Fruit fly (Drosophila melanogaster): ENCODE measurements around the gene CG7968.
A peak's percentile ranks its signal among the peaks of the same experiment; 100 is the strongest.

The CG7968 gene

DNA sequence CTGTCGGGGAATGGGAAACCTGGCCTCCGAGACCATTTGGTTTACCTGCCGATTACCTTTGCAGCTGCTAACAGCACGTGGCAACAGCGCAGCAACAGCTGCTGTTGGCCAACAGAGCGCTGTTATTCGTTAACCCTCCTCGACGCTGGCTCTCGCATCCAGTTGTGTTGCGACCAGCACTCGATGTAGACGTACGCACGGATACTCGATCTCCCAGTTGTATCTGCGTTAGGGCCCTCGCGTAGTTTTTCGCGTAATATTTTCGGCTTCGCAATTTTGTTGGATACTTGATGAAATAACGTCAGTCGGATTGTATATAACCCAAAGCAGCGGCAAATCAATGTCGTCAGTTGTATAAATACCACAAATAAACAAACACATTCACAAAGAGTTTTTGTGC lies 29.6 kb downstream of the CG7968 start (continued):
- TF ChIP-seq CG10565 (GFP tag; optimal IDR thresholded peaks at IDR 0.05): no peak
- TF ChIP-seq CG2678 (tag; optimal IDR thresholded peaks at IDR 0.05): no peak
- no peak for TF ChIP-seq CG31441 (GFP tag; IDR thresholded peaks at IDR 0.05)
- no peak for TF ChIP-seq az2 (GFP tag; optimal IDR thresholded peaks at IDR 0.05)
- no peak for TF ChIP-seq CG2875 (GFP tag; optimal IDR thresholded peaks at IDR 0.05)
- TF ChIP-seq CG5245 (GFP tag; optimal IDR thresholded peaks at IDR 0.05): no peak
- TF ChIP-seq Ravus (GFP tag; IDR thresholded peaks at IDR 0.05): no peak
- no peak for TF ChIP-seq Dip2 (GFP tag; IDR thresholded peaks at IDR 0.05)
- no peak for TF ChIP-seq en (GFP tag; optimal IDR thresholded peaks at IDR 0.05)
- TF ChIP-seq Stat92E (GFP tag; optimal IDR thresholded peaks at IDR 0.05): peak in 1 of 3 experiments; percentile 47
- TF ChIP-seq CG10431 (GFP tag; optimal IDR thresholded peaks at IDR 0.05): no peak
- TF ChIP-seq H2.0 (GFP tag; IDR thresholded peaks at IDR 0.05): no peak
- no peak for TF ChIP-seq CG7928 (GFP tag; optimal IDR thresholded peaks at IDR 0.05)
- no peak for TF ChIP-seq hbn (GFP tag; IDR thresholded peaks at IDR 0.05; ENCODE audit: partially characterized antibody)
- no peak for TF ChIP-seq CG10267 (tag; optimal IDR thresholded peaks at IDR 0.05)
- peak; percentile 4 for TF ChIP-seq kay (GFP tag; optimal IDR thresholded peaks at IDR 0.05)
- peak; percentile 99 for TF ChIP-seq Jarid2 (GFP tag; optimal IDR thresholded peaks at IDR 0.05)
- TF ChIP-seq CG33213 (GFP tag; optimal IDR thresholded peaks at IDR 0.05): peak; percentile 24
- TF ChIP-seq sisA (GFP tag; IDR thresholded peaks at IDR 0.05): no peak
- TF ChIP-seq CG7372 (GFP tag; IDR thresholded peaks at IDR 0.05): no peak
- no peak for TF ChIP-seq CG7745 (tag; optimal IDR thresholded peaks at IDR 0.05)
- no peak for TF ChIP-seq BEAF-32 (GFP tag; optimal IDR thresholded peaks at IDR 0.05)
- TF ChIP-seq CG15479 (GFP tag; optimal IDR thresholded peaks at IDR 0.05): peak; percentile 3
- no peak for TF ChIP-seq Blimp-1 (GFP tag; optimal IDR thresholded peaks at IDR 0.05)
- no peak for TF ChIP-seq CG30403 (GFP tag; optimal IDR thresholded peaks at IDR 0.05)
- 0 out of 2 replicates have a peak, but pooled peaks have one; percentile 45 for TF ChIP-seq gsb (GFP tag; IDR thresholded peaks at IDR 0.05)
- TF ChIP-seq CG18262 (tag; optimal IDR thresholded peaks at IDR 0.05): no peak
- TF ChIP-seq sqz (GFP tag; optimal IDR thresholded peaks at IDR 0.05): no peak
- no peak for TF ChIP-seq CG12155 (GFP tag; optimal IDR thresholded peaks at IDR 0.05)
- TF ChIP-seq phol (tag; optimal IDR thresholded peaks at IDR 0.05): no peak
- TF ChIP-seq CG11723 (GFP tag; optimal IDR thresholded peaks at IDR 0.05): no peak
- no peak; the same call in 1 of the 2 replicates for TF ChIP-seq ranshi (GFP tag; IDR thresholded peaks at IDR 0.05)
- peak; percentile 17 for TF ChIP-seq PHDP (tag; optimal IDR thresholded peaks at IDR 0.05)
- TF ChIP-seq CG9727 (GFP tag; optimal IDR thresholded peaks at IDR 0.05): no peak
- TF ChIP-seq H15 (GFP tag; IDR thresholded peaks at IDR 0.05): no peak
- no peak for TF ChIP-seq CG33557 (GFP tag; optimal IDR thresholded peaks at IDR 0.05)
- no peak for TF ChIP-seq dan (GFP tag; IDR thresholded peaks at IDR 0.05)
- TF ChIP-seq CG3065 (GFP tag; optimal IDR thresholded peaks at IDR 0.05): no peak
- peak; percentile 18 for TF ChIP-seq nerfin-1 (tag; optimal IDR thresholded peaks at IDR 0.05)
- peak; percentile 40; the same call in 1 of the 2 replicates for TF ChIP-seq CG17328 (GFP tag; IDR thresholded peaks at IDR 0.05)
- peak; percentile 58 for TF ChIP-seq ash1 (GFP tag; optimal IDR thresholded peaks at IDR 0.05)
- TF ChIP-seq Usf (GFP tag; optimal IDR thresholded peaks at IDR 0.05): no peak
- no peak for TF ChIP-seq CG15696 (tag; optimal IDR thresholded peaks at IDR 0.05)
- no peak for TF ChIP-seq trem (tag; optimal IDR thresholded peaks at IDR 0.05)
- 0 out of 3 replicates have a peak, but pooled peaks have one; percentile 51 for TF ChIP-seq CG6175 (GFP tag; IDR thresholded peaks at IDR 0.05)
- no peak for TF ChIP-seq CG17186 (GFP tag; optimal IDR thresholded peaks at IDR 0.05)
- no peak for TF ChIP-seq disco-r (GFP tag; optimal IDR thresholded peaks at IDR 0.05)
- peak; percentile 54; the same call in 1 of the 2 replicates for TF ChIP-seq Drgx (GFP tag; IDR thresholded peaks at IDR 0.05)
- TF ChIP-seq Dp (GFP tag; optimal IDR thresholded peaks at IDR 0.05): no peak
- no peak for TF ChIP-seq CG4328 (GFP tag; optimal IDR thresholded peaks at IDR 0.05)
- peak; percentile 7 for TF ChIP-seq vfl (GFP tag; optimal IDR thresholded peaks at IDR 0.05)
